Worm (Caenorhabditis elegans): Measurements from ENCODE around the gene insc-1.

DNA sequence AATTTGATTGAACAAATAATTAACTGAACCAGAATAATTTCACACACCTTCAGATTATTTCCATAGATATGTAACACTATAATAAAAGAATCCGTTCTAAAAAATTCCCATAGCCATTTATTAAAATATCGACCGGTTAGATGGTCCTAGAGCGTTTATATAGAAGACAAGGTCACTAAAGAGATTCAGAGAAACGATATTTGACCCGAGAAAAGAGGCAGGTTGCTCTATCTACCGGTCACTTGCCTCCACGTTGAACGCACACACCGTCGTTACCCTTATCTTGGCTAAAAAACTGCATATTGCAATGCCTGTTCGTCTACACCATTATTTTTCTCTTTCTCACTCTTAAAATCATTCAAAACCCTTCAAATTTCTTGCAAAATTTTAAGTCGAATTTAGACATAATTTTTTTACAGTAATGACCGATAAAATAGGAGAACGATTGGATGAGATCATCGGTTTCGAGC, 22.5 kb downstream of the insc-1 start, which contains the start of gene C07D10.5:
- TF ChIP-seq cog-1 (tag; optimal IDR thresholded peaks at IDR 0.05) (no peak), flt-1 (GFP tag; IDR thresholded peaks at IDR 0.05) (no peak), med-1 (GFP tag; optimal IDR thresholded peaks at IDR 0.05; ENCODE audit: insufficient read depth) (no peak), T22C8.4 (GFP tag; IDR thresholded peaks at IDR 0.05) (no peak), klf-2 (GFP tag; conservative IDR thresholded peaks at IDR 0.05) (no peak), ref-1 (GFP tag; conservative IDR thresholded peaks at IDR 0.05) (no peak)

All from whole organism, midembryonic.